Worm (Caenorhabditis elegans): Measurements from ENCODE around the gene K04D7.6.

DNA sequence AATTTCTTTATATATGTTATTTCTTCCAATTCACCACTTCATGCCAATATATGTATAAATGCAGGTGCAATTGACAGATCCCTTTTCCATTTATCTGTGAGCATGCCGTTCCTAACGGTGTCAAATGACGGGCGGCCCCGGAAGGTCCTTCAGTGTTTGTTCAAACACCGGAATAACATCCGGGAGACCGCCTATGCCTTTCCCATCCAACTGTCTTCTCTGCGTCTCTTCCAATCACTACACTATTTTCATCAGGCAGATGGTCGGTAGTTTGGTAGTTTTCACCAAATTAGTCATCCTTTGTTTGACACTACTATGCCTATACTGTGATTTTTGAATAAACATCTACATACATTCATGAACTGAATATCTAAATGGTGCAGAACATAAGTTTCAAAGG lies 15.5 kb downstream of the K04D7.6 start:
- TF ChIP-seq pha-4 (GFP tag; IDR thresholded peaks at IDR 0.05) (no peak), pha-4 (tag; optimal IDR thresholded peaks at IDR 0.05) (no peak), snpc-4 (tag; optimal IDR thresholded peaks at IDR 0.05) (no peak), ztf-7 (tag; optimal IDR thresholded peaks at IDR 0.05) (no peak), F44E2.7 (GFP tag; IDR thresholded peaks at IDR 0.05) (no peak), egl-43 (GFP tag; IDR thresholded peaks at IDR 0.05) (no peak), pqm-1 (tag; optimal IDR thresholded peaks at IDR 0.05) (no peak), nhr-25 (tag; optimal IDR thresholded peaks at IDR 0.05; ENCODE audit: borderline replicate concordance, insufficient read depth) (no peak), F10B5.3 (tag; optimal IDR thresholded peaks at IDR 0.05) (no peak), Y75B8A.6 (GFP tag; IDR thresholded peaks at IDR 0.05) (no peak)

Measured in whole organism, L4 larva.